Fruit fly (Drosophila melanogaster): ENCODE results near the gene CG7829.

The CG7829 gene

DNA sequence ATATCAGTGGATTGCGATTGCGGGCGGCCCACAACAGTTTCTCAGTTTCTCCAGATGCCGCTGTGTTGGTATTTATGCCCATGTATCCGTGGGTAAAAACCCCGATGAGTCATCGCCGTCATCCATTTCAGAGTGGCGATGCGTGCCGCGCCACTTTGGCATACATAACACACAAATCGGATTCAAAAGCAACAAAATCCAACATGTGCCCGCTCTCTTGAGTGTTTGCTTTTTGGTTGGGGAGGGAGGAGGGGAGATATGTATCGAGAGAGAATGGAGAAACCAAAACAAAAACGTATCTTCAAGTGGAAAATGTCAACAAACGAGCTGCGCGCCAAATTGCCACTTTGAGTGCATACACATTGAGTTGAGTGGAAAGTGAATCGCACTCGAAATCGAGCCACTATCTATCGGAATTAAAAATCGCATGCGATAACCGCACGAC, 45.9 kb downstream of the CG7829 start (continued):
- TF ChIP-seq lab (GFP tag; optimal IDR thresholded peaks at IDR 0.05) (peak; percentile 17), ATbp (GFP tag; optimal IDR thresholded peaks at IDR 0.05) (peak; percentile 65), CG17612 (GFP tag; IDR thresholded peaks at IDR 0.05) (no peak), CG12769 (tag; optimal IDR thresholded peaks at IDR 0.05) (peak; percentile 47), lbe (GFP tag; optimal IDR thresholded peaks at IDR 0.05) (peak; percentile 15), insv (GFP tag; optimal IDR thresholded peaks at IDR 0.05) (peak in 1 of 2 experiments; percentile 65), CG8089 (GFP tag; optimal IDR thresholded peaks at IDR 0.05) (no peak), crol (GFP tag; IDR thresholded peaks at IDR 0.05) (peak; percentile 96), D19A (tag; optimal IDR thresholded peaks at IDR 0.05) (peak; percentile 17), Xbp1 (GFP tag; optimal IDR thresholded peaks at IDR 0.05) (no peak), CG2202 (tag; optimal IDR thresholded peaks at IDR 0.05) (peak; percentile 13), chinmo (GFP tag; IDR thresholded peaks at IDR 0.05; ENCODE audit: partially characterized antibody) (peak; percentile 99), CG3838 (GFP tag; optimal IDR thresholded peaks at IDR 0.05) (peak; percentile 85), abd-A (tag; optimal IDR thresholded peaks at IDR 0.05) (peak; percentile 92), pros (GFP tag; optimal IDR thresholded peaks at IDR 0.05) (peak; percentile 63), CG17568 (GFP tag; optimal IDR thresholded peaks at IDR 0.05) (peak; percentile 38), Deaf1 (tag; optimal IDR thresholded peaks at IDR 0.05) (peak; percentile 59), sim (GFP tag; IDR thresholded peaks at IDR 0.05) (0 out of 2 replicates have a peak, but pooled peaks have one; percentile 12), Chrac-16 (GFP tag; optimal IDR thresholded peaks at IDR 0.05) (no peak), kni (GFP tag; optimal IDR thresholded peaks at IDR 0.05) (peak; percentile 76), CG34224 (GFP tag; IDR thresholded peaks at IDR 0.05; ENCODE audit: partially characterized antibody) (peak; percentile 87), B-H2 (GFP tag; optimal IDR thresholded peaks at IDR 0.05) (peak; percentile 24), CG16863 (GFP tag; optimal IDR thresholded peaks at IDR 0.05) (no peak), amos (GFP tag; IDR thresholded peaks at IDR 0.05; ENCODE audit: partially characterized antibody) (peak; percentile 69; the same call in 1 of the 2 replicates), CG4360 (GFP tag; IDR thresholded peaks at IDR 0.05) (peak; percentile 27; the same call in 1 of the 2 replicates), CG6791 (GFP tag; IDR thresholded peaks at IDR 0.05; ENCODE audit: partially characterized antibody) (peak; percentile 6; the same call in 2 of the 3 replicates), CG10431 (GFP tag; optimal IDR thresholded peaks at IDR 0.05) (peak; percentile 61), CG2199 (GFP tag; IDR thresholded peaks at IDR 0.05) (0 out of 3 replicates have a peak, but pooled peaks have one; percentile 64), CG13894 (tag; optimal IDR thresholded peaks at IDR 0.05) (peak; percentile 69), vvl (GFP tag; IDR thresholded peaks at IDR 0.05) (peak; percentile 52; the same call in 1 of the 2 replicates), CG1832 (GFP tag; optimal IDR thresholded peaks at IDR 0.05) (no peak), CG6175 (GFP tag; IDR thresholded peaks at IDR 0.05) (no peak), Antp (GFP tag; optimal IDR thresholded peaks at IDR 0.05) (no peak), kah (GFP tag; optimal IDR thresholded peaks at IDR 0.05) (peak; percentile 89), Trl (optimal IDR thresholded peaks at IDR 0.05) (peak in 1 of 2 experiments; percentile 96), Trl (GFP tag; optimal IDR thresholded peaks at IDR 0.05) (no peak), Bgb (GFP tag; IDR thresholded peaks at IDR 0.05; ENCODE audit: partially characterized antibody) (peak; percentile 82; the same call in 1 of the 2 replicates), Doc3 (GFP tag; IDR thresholded peaks at IDR 0.05; ENCODE audit: partially characterized antibody) (no peak), Nf-YC (tag; optimal IDR thresholded peaks at IDR 0.05) (peak; percentile 6), cg (GFP tag; optimal IDR thresholded peaks at IDR 0.05) (peak; percentile 77), CG5953 (GFP tag; IDR thresholded peaks at IDR 0.05) (0 out of 2 replicates have a peak, but pooled peaks have one; percentile 38), chm (GFP tag; IDR thresholded peaks at IDR 0.05) (peak; percentile 51; the same call in 1 of the 2 replicates), MTF-1 (GFP tag; optimal IDR thresholded peaks at IDR 0.05; ENCODE audit: borderline replicate concordance) (no peak), mirr (GFP tag; optimal IDR thresholded peaks at IDR 0.05) (peak; percentile 30), CrebB (tag; optimal IDR thresholded peaks at IDR 0.05) (peak; percentile 53), wek (GFP tag; optimal IDR thresholded peaks at IDR 0.05) (peak; percentile 83), CG8290 (GFP tag; optimal IDR thresholded peaks at IDR 0.05) (no peak), CG8290 (tag; optimal IDR thresholded peaks at IDR 0.05) (peak in 1 of 2 experiments; percentile 61), stc (GFP tag; IDR thresholded peaks at IDR 0.05) (peak; percentile 50; the same call in 1 of the 2 replicates)

Measured in whole organism, embryonic.